Fruit fly (Drosophila melanogaster) whole organism, embryonic: Measurements from ENCODE around the gene Mkk4.

ENCODE experiments used
- CG10543 ChIP-seq: fragments of 200-800 bp; sonication (Bioruptor generic); optimal IDR thresholded peaks from 3 replicates; lab custom pipeline; 2017; ENCODE audit warnings: missing biosample characterization, mild to moderate bottlenecking, missing genetic modification characterization, moderate library complexity
- CG12391 ChIP-seq: fragments of 200-800 bp; sonication (Bioruptor generic); optimal IDR thresholded peaks from 3 replicates; lab custom pipeline; 2018; ENCODE audit warnings: missing biosample characterization, mild to moderate bottlenecking, missing genetic modification characterization, moderate library complexity
- CG14014 ChIP-seq: fragments of 200-800 bp; sonication (Bioruptor generic); IDR thresholded peaks from 2 replicates; pipeline ENCODE4 v1.3.6; 2022; ENCODE audit warnings: missing biosample characterization, missing genetic modification characterization
- CG15011 ChIP-seq: fragments of 200-800 bp; sonication (Bioruptor generic); optimal IDR thresholded peaks from 3 replicates; lab custom pipeline; 2018; ENCODE audit warnings: missing biosample characterization, mild to moderate bottlenecking, missing genetic modification characterization
- CG1602 ChIP-seq: fragments of 200-800 bp; sonication (Bioruptor generic); optimal IDR thresholded peaks from 3 replicates; lab custom pipeline; 2016; ENCODE audit warnings: missing biosample characterization, missing genetic modification characterization
- CG16779 ChIP-seq: fragments of 200-800 bp; sonication (Bioruptor generic); IDR thresholded peaks from 2 replicates; pipeline ENCODE4 v1.3.6; 2022; ENCODE audit warnings: missing biosample characterization, missing genetic modification characterization
- CG17912 ChIP-seq: fragments of 200-800 bp; sonication (Bioruptor generic); optimal IDR thresholded peaks from 2 replicates; lab custom pipeline; 2018; ENCODE audit warnings: missing biosample characterization, mild to moderate bottlenecking, missing genetic modification characterization
- CG18764 ChIP-seq: fragments of 200-800 bp; sonication (Bioruptor generic); optimal IDR thresholded peaks from 3 replicates; lab custom pipeline; 2016; ENCODE audit warnings: missing biosample characterization, missing genetic modification characterization
- CG2120 ChIP-seq: fragments of 200-800 bp; sonication (Bioruptor generic); optimal IDR thresholded peaks from 3 replicates; lab custom pipeline; 2016; ENCODE audit warnings: missing biosample characterization, missing genetic modification characterization
- CG2199 ChIP-seq: fragments of 200-800 bp; sonication (Bioruptor generic); IDR thresholded peaks from 3 replicates; pipeline ENCODE4 v1.3.6; 2022; ENCODE audit warnings: missing biosample characterization, missing genetic modification characterization
- CG3065 ChIP-seq: fragments of 200-800 bp; sonication (Bioruptor generic); optimal IDR thresholded peaks from 2 replicates; lab custom pipeline; 2016; ENCODE audit warnings: missing biosample characterization, missing genetic modification characterization
- CG32532 ChIP-seq: fragments of 200-800 bp; sonication (Bioruptor generic); IDR thresholded peaks from 2 replicates; pipeline ENCODE4 v1.3.6; 2022; ENCODE audit warnings: missing biosample characterization, missing genetic modification characterization
- CG42726 ChIP-seq: fragments of 200-800 bp; sonication (Bioruptor generic); IDR thresholded peaks from 2 replicates; pipeline ENCODE4 v1.3.6; 2022; ENCODE audit warnings: missing biosample characterization, missing genetic modification characterization; ENCODE audit not compliant: partially characterized antibody
- CG4617 ChIP-seq: fragments of 200-800 bp; sonication (Bioruptor generic); optimal IDR thresholded peaks from 3 replicates; lab custom pipeline; 2016; ENCODE audit warnings: missing biosample characterization, missing genetic modification characterization, borderline replicate concordance
- CG4820 ChIP-seq: fragments of 200-800 bp; sonication (Bioruptor generic); optimal IDR thresholded peaks from 3 replicates; lab custom pipeline; 2016; ENCODE audit warnings: missing biosample characterization, missing genetic modification characterization
- CG6791 ChIP-seq: fragments of 200-800 bp; sonication (Bioruptor generic); IDR thresholded peaks from 3 replicates; pipeline ENCODE4 v1.3.6; 2022; ENCODE audit warnings: missing biosample characterization, missing genetic modification characterization; ENCODE audit not compliant: partially characterized antibody
- CG7372 ChIP-seq: fragments of 200-800 bp; sonication (Bioruptor generic); IDR thresholded peaks from 2 replicates; pipeline ENCODE4 v1.3.6; 2022; ENCODE audit warnings: missing biosample characterization, missing genetic modification characterization
- CG8388 ChIP-seq: fragments of 200-800 bp; sonication (Bioruptor generic); optimal IDR thresholded peaks from 2 replicates; lab custom pipeline; 2019; ENCODE audit warnings: missing biosample characterization, mild to moderate bottlenecking, missing genetic modification characterization, moderate library complexity
- CTCF ChIP-seq: fragments of 200-800 bp; sonication (Bioruptor generic); optimal IDR thresholded peaks from 2 replicates; lab custom pipeline; 2017; ENCODE audit warnings: missing biosample characterization, mild to moderate bottlenecking, missing genetic modification characterization, moderate library complexity
- D19A ChIP-seq: fragments of 200-800 bp; optimal IDR thresholded peaks from 3 replicates; lab custom pipeline; 2019; ENCODE audit warnings: missing biosample characterization, mild to moderate bottlenecking, missing genetic modification characterization, moderate library complexity
- Dfd ChIP-seq, 2 experiments: fragments of >200 bp; optimal IDR thresholded peaks; 2 replicates each; lab custom pipeline; 2017; ENCODE audit warnings: missing biosample characterization in 2 of 2, missing genetic modification characterization in 2 of 2
- ERR ChIP-seq: fragments of 200-800 bp; sonication (Bioruptor generic); optimal IDR thresholded peaks from 2 replicates; lab custom pipeline; 2016; ENCODE audit warnings: missing biosample characterization, missing genetic modification characterization
- Gug ChIP-seq: fragments of 200-800 bp; sonication (Bioruptor generic); IDR thresholded peaks from 4 replicates; pipeline ENCODE4 v1.3.6; 2022; ENCODE audit warnings: missing biosample characterization, missing genetic modification characterization
- H15 ChIP-seq: fragments of 200-800 bp; sonication (Bioruptor generic); IDR thresholded peaks from 3 replicates; pipeline ENCODE4 v1.3.6; 2022; ENCODE audit warnings: missing biosample characterization, missing genetic modification characterization
- Hey ChIP-seq: fragments of 200-800 bp; sonication (Bioruptor generic); optimal IDR thresholded peaks from 3 replicates; lab custom pipeline; 2018; ENCODE audit warnings: missing biosample characterization, mild to moderate bottlenecking, missing genetic modification characterization
- Lpt ChIP-seq: fragments of >200 bp; optimal IDR thresholded peaks from 2 replicates; lab custom pipeline; 2018; ENCODE audit warnings: missing biosample characterization, missing genetic modification characterization
- MBD-R2 ChIP-seq: fragments of 200-800 bp; sonication (Bioruptor generic); IDR thresholded peaks from 2 replicates; pipeline ENCODE4 v1.3.6; 2022; ENCODE audit warnings: missing biosample characterization, missing genetic modification characterization
- MESR4 ChIP-seq: fragments of 200-800 bp; sonication (Bioruptor generic); optimal IDR thresholded peaks from 2 replicates; lab custom pipeline; 2018; ENCODE audit warnings: missing biosample characterization, mild to moderate bottlenecking, missing genetic modification characterization, moderate library complexity
- NC2α ChIP-seq: fragments of 200-800 bp; sonication (Bioruptor generic); optimal IDR thresholded peaks from 2 replicates; lab custom pipeline; 2016; ENCODE audit warnings: missing biosample characterization, missing genetic modification characterization
- Sox102F ChIP-seq: fragments of 200-800 bp; sonication (Bioruptor generic); optimal IDR thresholded peaks from 2 replicates; lab custom pipeline; 2018; ENCODE audit warnings: missing biosample characterization, mild to moderate bottlenecking, missing genetic modification characterization, moderate library complexity
- Tbp ChIP-seq: fragments of >200 bp; optimal IDR thresholded peaks from 2 replicates; lab custom pipeline; 2018; ENCODE audit warnings: missing biosample characterization, missing genetic modification characterization
- abd-A ChIP-seq: fragments of 200-800 bp; sonication (Bioruptor generic); optimal IDR thresholded peaks from 3 replicates; lab custom pipeline; 2019; ENCODE audit warnings: missing biosample characterization, mild to moderate bottlenecking, missing genetic modification characterization, moderate library complexity
- ap ChIP-seq: fragments of 200-800 bp; sonication (Bioruptor generic); IDR thresholded peaks from 2 replicates; pipeline ENCODE4 v1.3.6; 2022; ENCODE audit warnings: missing biosample characterization, missing genetic modification characterization
- cato ChIP-seq: fragments of 200-800 bp; sonication (Bioruptor generic); optimal IDR thresholded peaks from 2 replicates; lab custom pipeline; 2016; ENCODE audit warnings: missing biosample characterization, missing genetic modification characterization, borderline replicate concordance
- crol ChIP-seq: fragments of 200-800 bp; sonication (Bioruptor generic); IDR thresholded peaks from 2 replicates; pipeline ENCODE4 v1.3.6; 2022; ENCODE audit warnings: missing biosample characterization, missing genetic modification characterization
- ems ChIP-seq: fragments of 200-800 bp; sonication (Bioruptor generic); optimal IDR thresholded peaks from 3 replicates; lab custom pipeline; 2016; ENCODE audit warnings: missing biosample characterization, missing genetic modification characterization
- esg ChIP-seq: fragments of 200-800 bp; sonication (Bioruptor generic); conservative IDR thresholded peaks from 2 replicates; pipeline ENCODE4 v1.3.6; 2022; ENCODE audit warnings: missing biosample characterization, missing genetic modification characterization
- exex ChIP-seq: fragments of 200-800 bp; sonication (Bioruptor generic); optimal IDR thresholded peaks from 4 replicates; lab custom pipeline; 2018; ENCODE audit warnings: missing biosample characterization, mild to moderate bottlenecking, missing genetic modification characterization, moderate library complexity
- fd64A ChIP-seq: fragments of 200-800 bp; sonication (Bioruptor generic); optimal IDR thresholded peaks from 3 replicates; lab custom pipeline; 2018; ENCODE audit warnings: missing biosample characterization, mild to moderate bottlenecking, missing genetic modification characterization
- grau ChIP-seq: fragments of 200-800 bp; optimal IDR thresholded peaks from 3 replicates; lab custom pipeline; 2019; ENCODE audit warnings: missing biosample characterization, mild to moderate bottlenecking, missing genetic modification characterization, moderate library complexity
- ham ChIP-seq: fragments of 200-800 bp; sonication (Bioruptor generic); IDR thresholded peaks from 2 replicates; pipeline ENCODE4 v1.3.6; 2022; ENCODE audit warnings: missing biosample characterization, missing genetic modification characterization
- klu ChIP-seq: fragments of 200-800 bp; sonication (Bioruptor generic); IDR thresholded peaks from 2 replicates; pipeline ENCODE4 v1.3.6; 2022; ENCODE audit warnings: missing biosample characterization, missing genetic modification characterization
- lab ChIP-seq: fragments of 200-800 bp; sonication (Bioruptor generic); optimal IDR thresholded peaks from 3 replicates; lab custom pipeline; 2017; ENCODE audit warnings: missing biosample characterization, missing genetic modification characterization, mild to moderate bottlenecking, moderate library complexity, missing genetic modification reagents
- lmd ChIP-seq: fragments of 200-800 bp; sonication (Bioruptor generic); IDR thresholded peaks from 2 replicates; pipeline ENCODE4 v1.3.6; 2022; ENCODE audit warnings: missing biosample characterization, missing genetic modification characterization
- lola ChIP-seq, 3 experiments: fragments of >200 bp in 2 of 3; fragments of 200-800 bp in 1 of 3; sonication (Bioruptor generic) in 1 of 3; optimal IDR thresholded peaks; 2 replicates each; lab custom pipeline; 2017 to 2019; ENCODE audit warnings: missing biosample characterization in 3 of 3, missing genetic modification characterization in 3 of 3, mild to moderate bottlenecking in 1 of 3, moderate library complexity in 1 of 3
- pzg ChIP-seq: fragments of 200-800 bp; sonication (Bioruptor generic); optimal IDR thresholded peaks from 3 replicates; lab custom pipeline; 2018; ENCODE audit warnings: missing biosample characterization, mild to moderate bottlenecking, missing genetic modification characterization, moderate library complexity
- ro ChIP-seq: fragments of 200-800 bp; sonication (Bioruptor generic); IDR thresholded peaks from 2 replicates; pipeline ENCODE4 v1.3.6; 2022; ENCODE audit warnings: missing biosample characterization, missing genetic modification characterization
- row ChIP-seq: fragments of 200-800 bp; sonication (Bioruptor generic); IDR thresholded peaks from 3 replicates; pipeline ENCODE4 v1.3.6; 2022; ENCODE audit warnings: missing biosample characterization, missing genetic modification characterization
- stc ChIP-seq: fragments of 200-800 bp; sonication (Bioruptor generic); IDR thresholded peaks from 2 replicates; pipeline ENCODE4 v1.3.6; 2022; ENCODE audit warnings: missing biosample characterization, missing genetic modification characterization
- vnd ChIP-seq: fragments of 200-800 bp; sonication (Bioruptor generic); IDR thresholded peaks from 3 replicates; pipeline ENCODE4 v1.3.6; 2022; ENCODE audit warnings: missing biosample characterization, missing genetic modification characterization; ENCODE audit not compliant: partially characterized antibody

Mkk4 gene

dm6 chr3R:8659907-8660660 is 9.5 kb upstream of the Mkk4 start (continued):
- TF ChIP-seq ERR (peak; percentile 61), CG4820 (GFP tag; lab: Kevin White, UChicago) (no peak), cato (GFP tag; lab: Kevin White, UChicago) (no peak), CG14014 (GFP tag; lab: Robert Waterston, UW) (0 out of 2 replicates have a peak, but pooled peaks have one; percentile 39), lmd (GFP tag; lab: Robert Waterston, UW) (peak; percentile 6; the same call in 1 of the 2 replicates), Hey (tag; lab: Kevin White, UChicago) (peak; percentile 69), vnd (peak; percentile 75), lab (GFP tag; lab: Kevin White, UChicago) (peak; percentile 83), ham (GFP tag; lab: Robert Waterston, UW) (no peak), ap (GFP tag; lab: Robert Waterston, UW) (no peak), Sox102F (GFP tag; lab: Kevin White, UChicago) (no peak), NC2α (GFP tag; lab: Kevin White, UChicago) (peak; percentile 4), CG15011 (GFP tag; lab: Kevin White, UChicago) (no peak), pzg (GFP tag; lab: Kevin White, UChicago) (peak; percentile 99), fd64A (GFP tag; lab: Kevin White, UChicago) (no peak), CG6791 (peak; percentile 92), Tbp (GFP tag; lab: Kevin White, UChicago) (no peak), exex (tag; lab: Kevin White, UChicago) (no peak), Lpt (no peak), H15 (GFP tag; lab: Robert Waterston, UW) (0 out of 3 replicates have a peak, but pooled peaks have one; percentile 6), CG4617 (GFP tag; lab: Kevin White, UChicago) (peak; percentile 77), stc (no peak; the same call in 1 of the 2 replicates), ems (GFP tag; lab: Kevin White, UChicago) (peak; percentile 53), CG10543 (GFP tag; lab: Kevin White, UChicago) (peak; percentile 68), Dfd (GFP tag; optimal IDR thresholded peaks at IDR 0.05; lab: Kevin White, UChicago) (no peak), CG3065 (GFP tag; lab: Kevin White, UChicago) (peak; percentile 45), crol (GFP tag; lab: Robert Waterston, UW) (no peak), CTCF (GFP tag; lab: Kevin White, UChicago) (peak; percentile 69), D19A (tag; lab: Kevin White, UChicago) (no peak), lola (GFP tag; optimal IDR thresholded peaks at IDR 0.05; lab: Kevin White, UChicago) (no peak), CG32532 (GFP tag; lab: Robert Waterston, UW) (peak; percentile 60; the same call in 1 of the 2 replicates), esg (GFP tag; lab: Robert Waterston, UW) (no peak), CG17912 (GFP tag; lab: Kevin White, UChicago) (peak; percentile 32), klu (no peak), MBD-R2 (peak; percentile 78), Gug (no peak; the same call in 3 of the 4 replicates), MESR4 (GFP tag; lab: Kevin White, UChicago) (peak; percentile 95), row (GFP tag; lab: Robert Waterston, UW) (peak; percentile 55), CG8388 (no peak), CG2120 (GFP tag; lab: Kevin White, UChicago) (peak; percentile 42), ro (GFP tag; lab: Robert Waterston, UW) (no peak), abd-A (tag; lab: Kevin White, UChicago) (peak; percentile 8), CG16779 (GFP tag; lab: Robert Waterston, UW) (0 out of 2 replicates have a peak, but pooled peaks have one; percentile 57), CG42726 (peak; percentile 95), CG1602 (GFP tag; lab: Kevin White, UChicago) (no peak), CG12391 (tag; lab: Kevin White, UChicago) (peak; percentile 46), CG2199 (GFP tag; lab: Robert Waterston, UW) (peak; percentile 81; the same call in 1 of the 3 replicates), grau (tag; lab: Kevin White, UChicago) (peak; percentile 62), CG7372 (no peak), CG18764 (GFP tag; lab: Kevin White, UChicago) (peak; percentile 16)
